Fruit fly (Drosophila melanogaster) whole organism, prepupa: ENCODE results near the gene CG16986.

Experiments
- CG10631 ChIP-seq: fragments of 200-800 bp; sonication (Bioruptor generic); optimal IDR thresholded peaks from 2 replicates; lab custom pipeline; 2016; ENCODE audit warnings: missing biosample characterization, missing genetic modification characterization
- CG10669 ChIP-seq: fragments of 200-800 bp; sonication (Bioruptor generic); optimal IDR thresholded peaks from 3 replicates; lab custom pipeline; 2018; ENCODE audit warnings: missing biosample characterization, mild to moderate bottlenecking, missing genetic modification characterization, moderate library complexity
- CG11294 ChIP-seq: fragments of 200-800 bp; sonication (Bioruptor generic); IDR thresholded peaks from 2 replicates; pipeline ENCODE4 v1.3.6; 2022; ENCODE audit warnings: missing biosample characterization, missing genetic modification characterization
- CG15336 ChIP-seq: fragments of 200-800 bp; sonication (Bioruptor generic); IDR thresholded peaks from 2 replicates; pipeline ENCODE4 v1.3.6; 2022; ENCODE audit warnings: missing biosample characterization, missing genetic modification characterization
- CG1621 ChIP-seq: fragments of 200-800 bp; sonication (Bioruptor generic); optimal IDR thresholded peaks from 3 replicates; lab custom pipeline; 2018; ENCODE audit warnings: missing biosample characterization, mild to moderate bottlenecking, missing genetic modification characterization
- CG16779 ChIP-seq: fragments of 200-800 bp; sonication (Bioruptor generic); optimal IDR thresholded peaks from 3 replicates; lab custom pipeline; 2017; ENCODE audit warnings: missing biosample characterization, mild to moderate bottlenecking, missing genetic modification characterization
- CG3032 ChIP-seq: fragments of 200-800 bp; optimal IDR thresholded peaks from 2 replicates; lab custom pipeline; 2019; ENCODE audit warnings: missing biosample characterization, mild to moderate bottlenecking, missing genetic modification characterization, moderate library complexity
- CG31627 ChIP-seq: fragments of 200-800 bp; sonication (Bioruptor generic); optimal IDR thresholded peaks from 3 replicates; lab custom pipeline; 2016; ENCODE audit warnings: missing biosample characterization, missing genetic modification characterization
- CG32006 ChIP-seq: fragments of 200-800 bp; sonication (Bioruptor generic); optimal IDR thresholded peaks from 3 replicates; lab custom pipeline; 2017; ENCODE audit warnings: missing biosample characterization, mild to moderate bottlenecking, missing genetic modification characterization
- CG34406 ChIP-seq: fragments of 200-800 bp; sonication (Bioruptor generic); optimal IDR thresholded peaks from 3 replicates; lab custom pipeline; 2016; ENCODE audit warnings: missing biosample characterization, missing genetic modification characterization
- CG3919 ChIP-seq: fragments of 200-800 bp; sonication (Bioruptor generic); optimal IDR thresholded peaks from 3 replicates; lab custom pipeline; 2016; ENCODE audit warnings: missing biosample characterization, missing genetic modification characterization
- CG4318 ChIP-seq: fragments of 200-800 bp; sonication (Bioruptor generic); optimal IDR thresholded peaks from 3 replicates; lab custom pipeline; 2017; ENCODE audit warnings: missing biosample characterization, mild to moderate bottlenecking, missing genetic modification characterization
- CG6163 ChIP-seq: fragments of 200-800 bp; sonication (Bioruptor generic); IDR thresholded peaks from 3 replicates; pipeline ENCODE4 v1.3.6; 2022; ENCODE audit warnings: missing biosample characterization, missing genetic modification characterization
- CG6276 ChIP-seq: fragments of 200-800 bp; sonication (Bioruptor generic); optimal IDR thresholded peaks from 2 replicates; lab custom pipeline; 2017; ENCODE audit warnings: missing biosample characterization, mild to moderate bottlenecking, missing genetic modification characterization
- CG6792 ChIP-seq: fragments of 200-800 bp; sonication (Bioruptor generic); optimal IDR thresholded peaks from 3 replicates; lab custom pipeline; 2016; ENCODE audit warnings: missing biosample characterization, missing genetic modification characterization
- CG6854 ChIP-seq: fragments of 200-800 bp; sonication (Bioruptor generic); optimal IDR thresholded peaks from 2 replicates; lab custom pipeline; 2017; ENCODE audit warnings: missing biosample characterization, mild to moderate bottlenecking, missing genetic modification characterization
- CG7368 ChIP-seq: fragments of 200-800 bp; sonication (Bioruptor generic); optimal IDR thresholded peaks from 3 replicates; lab custom pipeline; 2016; ENCODE audit warnings: missing biosample characterization, missing genetic modification characterization
- CG8119 ChIP-seq: fragments of 200-800 bp; sonication (Bioruptor generic); IDR thresholded peaks from 3 replicates; pipeline ENCODE4 v1.3.6; 2022; ENCODE audit warnings: missing biosample characterization, missing genetic modification characterization
- CG8319 ChIP-seq: fragments of 200-800 bp; sonication (Bioruptor generic); optimal IDR thresholded peaks from 3 replicates; lab custom pipeline; 2016; ENCODE audit warnings: missing biosample characterization, missing genetic modification characterization
- CG8632 ChIP-seq: fragments of 200-800 bp; sonication (Bioruptor generic); optimal IDR thresholded peaks from 3 replicates; lab custom pipeline; 2016; ENCODE audit warnings: missing biosample characterization, missing genetic modification characterization
- Eip75B ChIP-seq: fragments of 200-800 bp; sonication (Bioruptor generic); optimal IDR thresholded peaks from 3 replicates; lab custom pipeline; 2016; ENCODE audit warnings: missing biosample characterization, missing genetic modification characterization
- Eip78C ChIP-seq: fragments of 200-800 bp; sonication (Bioruptor generic); peaks from one replicate; lab custom pipeline; 2016; ENCODE audit warnings: missing biosample characterization, missing genetic modification characterization
- Ets21C ChIP-seq: fragments of 200-800 bp; sonication (Bioruptor generic); optimal IDR thresholded peaks from 3 replicates; lab custom pipeline; 2016; ENCODE audit warnings: missing biosample characterization, missing genetic modification characterization
- Ets96B ChIP-seq: fragments of 200-800 bp; optimal IDR thresholded peaks from 2 replicates; lab custom pipeline; 2019; ENCODE audit warnings: missing biosample characterization, mild to moderate bottlenecking, missing genetic modification characterization, moderate library complexity
- Gug ChIP-seq: fragments of 200-800 bp; sonication (Bioruptor generic); IDR thresholded peaks from 2 replicates; pipeline ENCODE4 v1.3.6; 2022; ENCODE audit warnings: missing biosample characterization, missing genetic modification characterization
- Hr39 ChIP-seq: fragments of 200-800 bp; sonication (Bioruptor generic); optimal IDR thresholded peaks from 2 replicates; lab custom pipeline; 2016; ENCODE audit warnings: missing biosample characterization, missing genetic modification characterization
- Hr4 ChIP-seq: fragments of 200-800 bp; sonication (Bioruptor generic); optimal IDR thresholded peaks from 3 replicates; lab custom pipeline; 2016; ENCODE audit warnings: missing biosample characterization, missing genetic modification characterization
- Lpt ChIP-seq: fragments of 200-800 bp; sonication (Bioruptor generic); optimal IDR thresholded peaks from 3 replicates; lab custom pipeline; 2016; ENCODE audit warnings: missing biosample characterization, missing genetic modification characterization
- Met ChIP-seq: fragments of 200-800 bp; sonication (Bioruptor generic); optimal IDR thresholded peaks from 3 replicates; lab custom pipeline; 2016; ENCODE audit warnings: missing biosample characterization, missing genetic modification characterization
- OdsH ChIP-seq: fragments of 200-800 bp; sonication (Bioruptor generic); optimal IDR thresholded peaks from 3 replicates; lab custom pipeline; 2016; ENCODE audit warnings: missing biosample characterization, missing genetic modification characterization
- Smox ChIP-seq: fragments of 200-800 bp; sonication (Bioruptor generic); optimal IDR thresholded peaks from 3 replicates; lab custom pipeline; 2016; ENCODE audit warnings: missing biosample characterization, missing genetic modification characterization
- Sox102F ChIP-seq: fragments of 200-800 bp; sonication (Bioruptor generic); optimal IDR thresholded peaks from 2 replicates; lab custom pipeline; 2016; ENCODE audit warnings: missing biosample characterization, mild to moderate bottlenecking, missing genetic modification characterization
- Sox14 ChIP-seq: fragments of 200-800 bp; sonication (Bioruptor generic); optimal IDR thresholded peaks from 3 replicates; lab custom pipeline; 2016; ENCODE audit warnings: missing biosample characterization, missing genetic modification characterization
- Sox15 ChIP-seq: fragments of 200-800 bp; sonication (Bioruptor generic); optimal IDR thresholded peaks from 3 replicates; lab custom pipeline; 2016; ENCODE audit warnings: missing biosample characterization, missing genetic modification characterization
- achi ChIP-seq: fragments of 200-800 bp; sonication (Bioruptor generic); optimal IDR thresholded peaks from 3 replicates; lab custom pipeline; 2016; ENCODE audit warnings: missing biosample characterization, missing genetic modification characterization
- cyc ChIP-seq: fragments of 200-800 bp; sonication (Bioruptor generic); optimal IDR thresholded peaks from 3 replicates; lab custom pipeline; 2016; ENCODE audit warnings: missing biosample characterization, missing genetic modification characterization
- dac ChIP-seq: fragments of 200-800 bp; sonication (Bioruptor generic); optimal IDR thresholded peaks from 2 replicates; lab custom pipeline; 2017; ENCODE audit warnings: missing biosample characterization, mild to moderate bottlenecking, missing genetic modification characterization
- dsx ChIP-seq: fragments of 200-800 bp; optimal IDR thresholded peaks from 3 replicates; lab custom pipeline; 2019; ENCODE audit warnings: missing biosample characterization, mild to moderate bottlenecking, missing genetic modification characterization, moderate library complexity; ENCODE audit not compliant: poor library complexity, severe bottlenecking
- eg ChIP-seq: fragments of 200-800 bp; sonication (Bioruptor generic); IDR thresholded peaks from 3 replicates; pipeline ENCODE4 v1.3.6; 2022; ENCODE audit warnings: missing biosample characterization, missing genetic modification characterization
- esn ChIP-seq: fragments of 200-800 bp; sonication (Bioruptor generic); optimal IDR thresholded peaks from 2 replicates; lab custom pipeline; 2016; ENCODE audit warnings: missing biosample characterization, mild to moderate bottlenecking, missing genetic modification characterization, moderate library complexity
- fd85E ChIP-seq: fragments of 200-800 bp; sonication (Bioruptor generic); optimal IDR thresholded peaks from 3 replicates; lab custom pipeline; 2016; ENCODE audit warnings: missing biosample characterization, missing genetic modification characterization
- fkh ChIP-seq: fragments of 200-800 bp; sonication (Bioruptor generic); optimal IDR thresholded peaks from 3 replicates; lab custom pipeline; 2017; ENCODE audit warnings: missing biosample characterization, mild to moderate bottlenecking, missing genetic modification characterization, moderate library complexity
- lz ChIP-seq: fragments of 200-800 bp; sonication (Bioruptor generic); optimal IDR thresholded peaks from 3 replicates; lab custom pipeline; 2016; ENCODE audit warnings: missing biosample characterization, missing genetic modification characterization
- pdm3 ChIP-seq: fragments of 200-800 bp; sonication (Bioruptor generic); optimal IDR thresholded peaks from 3 replicates; lab custom pipeline; 2016; ENCODE audit warnings: missing biosample characterization, missing genetic modification characterization
- salr ChIP-seq, 2 experiments: fragments of 200-800 bp; sonication (Bioruptor generic); optimal IDR thresholded peaks; 3 replicates each; lab custom pipeline; 2016 to 2018; ENCODE audit warnings: missing biosample characterization in 2 of 2, missing genetic modification characterization in 2 of 2, mild to moderate bottlenecking in 1 of 2
- spab ChIP-seq: fragments of 200-800 bp; sonication (Bioruptor generic); optimal IDR thresholded peaks from 2 replicates; lab custom pipeline; 2017; ENCODE audit warnings: missing biosample characterization, mild to moderate bottlenecking, missing genetic modification characterization, missing genetic modification reagents
- svp ChIP-seq: fragments of 200-800 bp; sonication (Bioruptor generic); peaks from one replicate; lab custom pipeline; 2016; ENCODE audit warnings: missing biosample characterization, missing genetic modification characterization
- topi ChIP-seq: fragments of 200-800 bp; sonication (Bioruptor generic); optimal IDR thresholded peaks from 3 replicates; lab custom pipeline; 2016; ENCODE audit warnings: missing biosample characterization, missing genetic modification characterization
- vri ChIP-seq: fragments of 200-800 bp; sonication (Bioruptor generic); optimal IDR thresholded peaks from 3 replicates; lab custom pipeline; 2016; ENCODE audit warnings: missing biosample characterization, mild to moderate bottlenecking, missing genetic modification characterization

Gene CG16986

dm6 chr3L:2578315-2578714 lies 21.8 kb upstream of the CG16986 start:
- no peak for TF ChIP-seq fd85E (GFP tag; lab: Kevin White, UChicago)
- no peak for TF ChIP-seq Lpt (GFP tag; lab: Kevin White, UChicago)
- no peak for TF ChIP-seq Met (GFP tag; lab: Kevin White, UChicago)
- no peak for TF ChIP-seq CG10631 (GFP tag; lab: Kevin White, UChicago)
- TF ChIP-seq CG16779 (tag; lab: Kevin White, UChicago), result no peak
- no peak for TF ChIP-seq CG7368 (GFP tag; lab: Kevin White, UChicago)
- no peak for TF ChIP-seq CG1621 (tag; lab: Kevin White, UChicago)
- TF ChIP-seq CG6854 (GFP tag; lab: Kevin White, UChicago), result no peak
- no peak for TF ChIP-seq eg (GFP tag; lab: Robert Waterston, UW)
- TF ChIP-seq CG11294 (GFP tag; lab: Robert Waterston, UW), result no peak
- TF ChIP-seq CG34406, result no peak
- no peak for TF ChIP-seq dac
- TF ChIP-seq CG32006, result no peak
- TF ChIP-seq CG31627 (GFP tag; lab: Kevin White, UChicago), result no peak
- TF ChIP-seq CG3032, result no peak
- TF ChIP-seq CG6163 (GFP tag; lab: Robert Waterston, UW), result no peak
- TF ChIP-seq svp (GFP tag; lab: Kevin White, UChicago), result no peak
- TF ChIP-seq cyc, result no peak

dm6 chr3L:2578737-2579136 lies 21.4 kb upstream of the CG16986 start:
- TF ChIP-seq Eip75B (GFP tag; lab: Kevin White, UChicago) (no peak), CG31627 (GFP tag; lab: Kevin White, UChicago) (peak; percentile 20), CG4318 (peak; percentile 55), Lpt (GFP tag; lab: Kevin White, UChicago) (peak; percentile 66), CG8632 (GFP tag; lab: Kevin White, UChicago) (no peak), CG15336 (GFP tag; lab: Robert Waterston, UW) (peak; percentile 77), CG10631 (GFP tag; lab: Kevin White, UChicago) (peak; percentile 33), svp (GFP tag; lab: Kevin White, UChicago) (peak; percentile 60), fkh (GFP tag; lab: Kevin White, UChicago) (no peak), salr (GFP tag; optimal IDR thresholded peaks at IDR 0.05; lab: Kevin White, UChicago) (peak in 1 of 2 experiments; percentile 59), lz (GFP tag; lab: Kevin White, UChicago) (peak; percentile 10), spab (no peak), Hr4 (GFP tag; lab: Kevin White, UChicago) (peak; percentile 66), CG6854 (GFP tag; lab: Kevin White, UChicago) (no peak), CG8119 (peak; percentile 68), vri (GFP tag; lab: Kevin White, UChicago) (peak; percentile 9), Eip78C (GFP tag; lab: Kevin White, UChicago) (peak; percentile 73), achi (peak; percentile 34), dac (peak; percentile 12), CG34406 (no peak), pdm3 (GFP tag; lab: Kevin White, UChicago) (peak; percentile 63), Met (GFP tag; lab: Kevin White, UChicago) (peak; percentile 34), Sox102F (GFP tag; lab: Kevin White, UChicago) (no peak), CG10669 (GFP tag; lab: Kevin White, UChicago) (no peak), CG6163 (GFP tag; lab: Robert Waterston, UW) (peak; percentile 74), Gug (GFP tag; lab: Robert Waterston, UW) (peak; percentile 53), Ets21C (GFP tag; lab: Kevin White, UChicago) (peak; percentile 3), CG3032 (no peak), dsx (no peak), CG8319 (GFP tag; lab: Kevin White, UChicago) (no peak), CG3919 (peak; percentile 40), Ets96B (tag; lab: Kevin White, UChicago) (peak; percentile 6), Smox (GFP tag; lab: Kevin White, UChicago) (peak; percentile 6), fd85E (GFP tag; lab: Kevin White, UChicago) (no peak), cyc (peak; percentile 40), topi (peak; percentile 38), CG6276 (GFP tag; lab: Kevin White, UChicago) (peak; percentile 70), eg (GFP tag; lab: Robert Waterston, UW) (peak; percentile 77), Sox15 (no peak), CG32006 (peak; percentile 79), CG6792 (GFP tag; lab: Kevin White, UChicago) (no peak), Sox14 (GFP tag; lab: Kevin White, UChicago) (peak; percentile 45), OdsH (peak; percentile 40), esn (peak; percentile 34), Hr39 (GFP tag; lab: Kevin White, UChicago) (peak; percentile 47)
